Worm (Caenorhabditis elegans) whole organism, L4 larva: Measurements from ENCODE around the gene best-1.

ENCODE experiments used
- ZK546.5 ChIP-seq, 2 experiments: sonication (generic microtip); optimal IDR thresholded peaks; 2 replicates each; lab custom pipeline; 2017; ENCODE audit warnings: missing biosample characterization in 2 of 2, missing genetic modification characterization in 2 of 2
- aha-1 ChIP-seq: fragments of 150-350 bp; peaks from one replicate; lab custom pipeline; 2014; ENCODE audit warnings: missing biosample characterization, missing genetic modification characterization
- ama-1 ChIP-seq: fragments of 150-350 bp; optimal IDR thresholded peaks from 2 replicates; lab custom pipeline; 2014; ENCODE audit warnings: inconsistent platforms, mixed read lengths
- hmg-1.1 ChIP-seq: fragments of 200-800 bp; sonication (Bioruptor generic); IDR thresholded peaks from 2 replicates; pipeline ENCODE4 v1.3.6; 2022; ENCODE audit warnings: missing genetic modification reagents, missing genetic modification characterization, missing compliant biosample characterization
- lin-13 ChIP-seq: fragments of 150-350 bp; optimal IDR thresholded peaks from 2 replicates; lab custom pipeline; 2014; ENCODE audit warnings: missing biosample characterization, missing genetic modification reagents, missing genetic modification characterization
- lin-39 ChIP-seq: fragments of 150-350 bp; optimal IDR thresholded peaks from 2 replicates; lab custom pipeline; 2014; ENCODE audit warnings: missing biosample characterization, missing genetic modification reagents, missing genetic modification characterization
- nhr-102 ChIP-seq: sonication (generic microtip); optimal IDR thresholded peaks from 2 replicates; lab custom pipeline; 2016; ENCODE audit warnings: mild to moderate bottlenecking, missing genetic modification characterization, moderate library complexity, missing compliant biosample characterization
- snpc-4 ChIP-seq: fragments of 150-350 bp; optimal IDR thresholded peaks from 2 replicates; lab custom pipeline; 2014; ENCODE audit warnings: missing biosample characterization, missing genetic modification characterization
- unc-62 ChIP-seq, 3 experiments: fragments of 150-350 bp in 1 of 3; sonication (generic microtip); optimal IDR thresholded peaks in 2 of 3; peaks in 1 of 3; 1 replicate in 1 of 3; 2 replicates in 2 of 3; lab custom pipeline; 2014 to 2017; ENCODE audit warnings: missing biosample characterization in 3 of 3, missing genetic modification characterization in 3 of 3, missing genetic modification reagents in 3 of 3, missing genotype in 1 of 3

DNA sequence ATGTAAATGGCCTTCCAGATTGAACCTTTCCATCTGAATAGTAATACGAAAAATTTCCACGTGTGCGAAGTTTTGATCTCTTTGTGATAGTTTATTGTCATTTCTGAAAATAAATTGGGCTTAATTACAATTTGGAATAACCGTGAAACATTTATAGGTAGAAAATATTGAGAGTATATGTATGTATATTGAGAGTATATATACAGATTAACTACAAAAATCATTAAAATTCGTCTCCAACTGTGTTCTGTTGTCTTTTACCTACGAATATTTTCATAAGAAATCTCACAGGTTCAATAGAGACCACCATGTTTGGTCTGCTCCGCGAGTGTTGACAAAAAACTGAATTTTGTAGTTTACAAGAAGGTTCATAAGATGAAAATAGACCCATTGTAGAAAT, 3.4 kb upstream of the best-1 start, which contains the start of gene best-2:
- TF ChIP-seq aha-1, result no peak
- no peak for TF ChIP-seq nhr-102 (tag; lab: Kevin White, UChicago)
- TF ChIP-seq ama-1 (lab: Kevin White, UChicago), result no peak
- TF ChIP-seq hmg-1.1 (GFP tag; lab: Robert Waterston, UW), result no peak
- no peak for TF ChIP-seq unc-62 (GFP tag; optimal IDR thresholded peaks at IDR 0.05 in 1 of 2; lab: Kevin White, UChicago)
- no peak for TF ChIP-seq unc-62 (tag; optimal IDR thresholded peaks at IDR 0.05; lab: Kevin White, UChicago)
- TF ChIP-seq snpc-4 (tag; lab: Kevin White, UChicago), result no peak
- TF ChIP-seq lin-13 (GFP tag; lab: Kevin White, UChicago), result no peak
- no peak for TF ChIP-seq ZK546.5 (tag; optimal IDR thresholded peaks at IDR 0.05; lab: Kevin White, UChicago)
- no peak for TF ChIP-seq lin-39 (tag; lab: Kevin White, UChicago)
